Worm (Caenorhabditis elegans) whole organism, L4 larva: ENCODE measurements around the gene T26H5.14.
A peak's percentile ranks its signal among the peaks of the same experiment; 100 is the strongest.

ENCODE experiments used
- D1046.2 ChIP-seq: fragments of 200-800 bp; sonication (Bioruptor generic); IDR thresholded peaks from 2 replicates; pipeline ENCODE4 v1.3.6; 2022; ENCODE audit warnings: missing genetic modification characterization, missing compliant biosample characterization
- F10B5.3 ChIP-seq: sonication (generic microtip); optimal IDR thresholded peaks from 2 replicates; lab custom pipeline; 2016; ENCODE audit warnings: mild to moderate bottlenecking, missing genetic modification characterization, missing compliant biosample characterization
- F49E8.2 ChIP-seq: sonication (generic microtip); optimal IDR thresholded peaks from 2 replicates; lab custom pipeline; 2016; ENCODE audit warnings: missing compliant biosample characterization, mild to moderate bottlenecking, missing genetic modification characterization, borderline replicate concordance
- R02D3.7 ChIP-seq: fragments of 150-350 bp; sonication (generic microtip); optimal IDR thresholded peaks from 3 replicates; lab custom pipeline; 2014; ENCODE audit warnings: missing biosample characterization, missing genetic modification characterization
- Y105C5A.15 ChIP-seq: fragments of 200-800 bp; sonication (Bioruptor generic); IDR thresholded peaks from 2 replicates; pipeline ENCODE4 v1.3.6; 2022; ENCODE audit warnings: missing genetic modification characterization, missing compliant biosample characterization
- Y48G9A.11 ChIP-seq: fragments of 200-800 bp; sonication (Bioruptor generic); IDR thresholded peaks from 2 replicates; pipeline ENCODE4 v1.3.6; 2022; ENCODE audit warnings: missing genetic modification reagents, missing genetic modification characterization, missing compliant biosample characterization
- Y5F2A.4 ChIP-seq: fragments of 200-800 bp; sonication (Bioruptor generic); optimal IDR thresholded peaks from 2 replicates; lab custom pipeline; 2018; ENCODE audit warnings: mild to moderate bottlenecking, missing genetic modification characterization, missing compliant biosample characterization
- ZK546.5 ChIP-seq, 2 experiments: sonication (generic microtip); optimal IDR thresholded peaks; 2 replicates each; lab custom pipeline; 2017; ENCODE audit warnings: missing biosample characterization in 2 of 2, missing genetic modification characterization in 2 of 2
- arid-1 ChIP-seq: fragments of 200-800 bp; sonication (Bioruptor generic); conservative IDR thresholded peaks from 2 replicates; pipeline ENCODE4 v1.3.6; 2022; ENCODE audit warnings: missing genetic modification reagents, missing genetic modification characterization, missing compliant biosample characterization
- attf-4 ChIP-seq: sonication (generic microtip); optimal IDR thresholded peaks from 3 replicates; lab custom pipeline; 2017; ENCODE audit warnings: missing biosample characterization, missing genetic modification characterization
- ceh-28 ChIP-seq: fragments of 150-350 bp; optimal IDR thresholded peaks from 2 replicates; lab custom pipeline; 2014; ENCODE audit warnings: missing biosample characterization, missing genetic modification reagents, missing genetic modification characterization
- ceh-44 ChIP-seq: fragments of 200-800 bp; sonication (Bioruptor generic); IDR thresholded peaks from 2 replicates; pipeline ENCODE4 v1.3.6; 2022; ENCODE audit warnings: missing genetic modification reagents, missing genetic modification characterization, missing compliant biosample characterization
- ces-1 ChIP-seq: fragments of 150-350 bp; sonication (generic microtip); optimal IDR thresholded peaks from 4 replicates; lab custom pipeline; 2014; ENCODE audit warnings: missing biosample characterization, missing genetic modification reagents, missing genetic modification characterization
- cey-2 ChIP-seq: sonication (generic microtip); optimal IDR thresholded peaks from 3 replicates; lab custom pipeline; 2017; ENCODE audit warnings: missing genetic modification characterization, mild to moderate bottlenecking, missing compliant biosample characterization, antibody characterized with exemption, borderline replicate concordance; ENCODE audit not compliant: insufficient read depth
- ctbp-1 ChIP-seq: fragments of 200-800 bp; sonication (Bioruptor generic); IDR thresholded peaks from 2 replicates; pipeline ENCODE4 v1.3.6; 2022; ENCODE audit warnings: missing genetic modification reagents, missing genetic modification characterization, missing compliant biosample characterization
- daf-12 ChIP-seq: fragments of 150-350 bp; optimal IDR thresholded peaks from 2 replicates; lab custom pipeline; 2014; ENCODE audit warnings: missing biosample characterization, missing genetic modification reagents, missing genetic modification characterization
- daf-16 ChIP-seq, 3 experiments: sonication (generic microtip); optimal IDR thresholded peaks; 2 replicates each; lab custom pipeline; 2016 to 2017; ENCODE audit warnings: missing genetic modification characterization in 3 of 3, missing genetic modification reagents in 3 of 3, mild to moderate bottlenecking in 2 of 3, missing compliant biosample characterization in 2 of 3, missing biosample characterization in 1 of 3, moderate library complexity in 1 of 3
- daf-19 ChIP-seq: fragments of 200-800 bp; sonication (Bioruptor generic); conservative IDR thresholded peaks from 2 replicates; pipeline ENCODE4 v1.3.6; 2022; ENCODE audit warnings: missing genetic modification characterization, missing compliant biosample characterization
- dmd-6 ChIP-seq: fragments of 200-800 bp; sonication (Bioruptor generic); IDR thresholded peaks from 2 replicates; pipeline ENCODE4 v1.3.6; 2022; ENCODE audit warnings: missing genetic modification reagents, missing genetic modification characterization, missing compliant biosample characterization
- dmd-8 ChIP-seq: fragments of 200-800 bp; sonication (Bioruptor generic); IDR thresholded peaks from 2 replicates; pipeline ENCODE4 v1.3.6; 2022; ENCODE audit warnings: missing genetic modification characterization, missing compliant biosample characterization
- egl-43 ChIP-seq: fragments of 200-800 bp; sonication (Bioruptor generic); IDR thresholded peaks from 2 replicates; pipeline ENCODE4 v1.3.6; 2022; ENCODE audit warnings: missing genetic modification reagents, missing genetic modification characterization, missing compliant biosample characterization
- fkh-10 ChIP-seq: fragments of 150-350 bp; optimal IDR thresholded peaks from 2 replicates; lab custom pipeline; 2014; ENCODE audit warnings: missing biosample characterization, missing genetic modification reagents, missing genetic modification characterization
- gei-8 ChIP-seq: fragments of 200-800 bp; sonication (Bioruptor generic); optimal IDR thresholded peaks from 2 replicates; lab custom pipeline; 2018; ENCODE audit warnings: mild to moderate bottlenecking, missing genetic modification characterization, missing compliant biosample characterization
- hlh-11 ChIP-seq: fragments of 200-800 bp; sonication (Bioruptor generic); optimal IDR thresholded peaks from 2 replicates; lab custom pipeline; 2018; ENCODE audit warnings: mild to moderate bottlenecking, missing genetic modification characterization, missing compliant biosample characterization
- hlh-30 ChIP-seq: sonication (generic microtip); optimal IDR thresholded peaks from 2 replicates; lab custom pipeline; 2017; ENCODE audit warnings: antibody characterized with exemption, mild to moderate bottlenecking, missing genetic modification characterization, missing compliant biosample characterization; ENCODE audit not compliant: insufficient read depth
- hmg-1.1 ChIP-seq: fragments of 200-800 bp; sonication (Bioruptor generic); IDR thresholded peaks from 2 replicates; pipeline ENCODE4 v1.3.6; 2022; ENCODE audit warnings: missing genetic modification reagents, missing genetic modification characterization, missing compliant biosample characterization
- lin-15B ChIP-seq: fragments of 150-350 bp; sonication (generic microtip); optimal IDR thresholded peaks from 3 replicates; lab custom pipeline; 2014; ENCODE audit warnings: missing biosample characterization, missing genetic modification characterization
- lir-3 ChIP-seq: sonication (generic microtip); optimal IDR thresholded peaks from 2 replicates; lab custom pipeline; 2016; ENCODE audit warnings: mild to moderate bottlenecking, missing genetic modification characterization, missing compliant biosample characterization
- lsy-2 ChIP-seq, 2 experiments: fragments of 150-350 bp in 1 of 2; sonication (generic microtip) in 1 of 2; optimal IDR thresholded peaks; 2 replicates each; lab custom pipeline; 2014 to 2017; ENCODE audit warnings: missing biosample characterization in 2 of 2, missing genetic modification characterization in 2 of 2
- mep-1 ChIP-seq: fragments of 150-350 bp; sonication (generic microtip); optimal IDR thresholded peaks from 3 replicates; lab custom pipeline; 2014; ENCODE audit warnings: missing biosample characterization, missing genetic modification characterization
- mxl-2 ChIP-seq: fragments of 200-800 bp; sonication (Bioruptor generic); conservative IDR thresholded peaks from 2 replicates; pipeline ENCODE4 v1.3.6; 2022; ENCODE audit warnings: missing genetic modification reagents, missing genetic modification characterization, missing compliant biosample characterization
- nhr-102 ChIP-seq: sonication (generic microtip); optimal IDR thresholded peaks from 2 replicates; lab custom pipeline; 2016; ENCODE audit warnings: mild to moderate bottlenecking, missing genetic modification characterization, moderate library complexity, missing compliant biosample characterization
- nhr-237 ChIP-seq: sonication (generic microtip); optimal IDR thresholded peaks from 2 replicates; lab custom pipeline; 2017; ENCODE audit warnings: missing biosample characterization, missing genetic modification characterization
- nhr-25 ChIP-seq: sonication (generic microtip); optimal IDR thresholded peaks from 2 replicates; lab custom pipeline; 2017; ENCODE audit warnings: missing genetic modification characterization, mild to moderate bottlenecking, missing compliant biosample characterization, antibody characterized with exemption, moderate library complexity, borderline replicate concordance; ENCODE audit not compliant: insufficient read depth
- nhr-41 ChIP-seq: fragments of 200-800 bp; sonication (Bioruptor generic); IDR thresholded peaks from 2 replicates; pipeline ENCODE4 v1.3.6; 2022; ENCODE audit warnings: missing genetic modification reagents, missing genetic modification characterization, missing compliant biosample characterization
- php-3 ChIP-seq: fragments of 200-800 bp; sonication (Bioruptor generic); IDR thresholded peaks from 2 replicates; pipeline ENCODE4 v1.3.6; 2022; ENCODE audit warnings: missing genetic modification reagents, missing genetic modification characterization, missing compliant biosample characterization
- pqm-1 ChIP-seq: sonication (generic microtip); optimal IDR thresholded peaks from 2 replicates; lab custom pipeline; 2017; ENCODE audit warnings: missing biosample characterization, missing genetic modification characterization
- rbr-2 ChIP-seq: sonication (generic microtip); optimal IDR thresholded peaks from 2 replicates; lab custom pipeline; 2016; ENCODE audit warnings: missing genotype, missing genetic modification characterization, missing compliant biosample characterization
- sdz-12 ChIP-seq: fragments of 200-800 bp; sonication (Bioruptor generic); optimal IDR thresholded peaks from 2 replicates; lab custom pipeline; 2018; ENCODE audit warnings: mild to moderate bottlenecking, missing genetic modification characterization, missing compliant biosample characterization
- set-16 ChIP-seq: fragments of 200-800 bp; sonication (Bioruptor generic); IDR thresholded peaks from 2 replicates; pipeline ENCODE4 v1.3.6; 2022; ENCODE audit warnings: missing genetic modification reagents, missing genetic modification characterization, missing compliant biosample characterization
- spr-1 ChIP-seq: sonication (generic microtip); optimal IDR thresholded peaks from 2 replicates; lab custom pipeline; 2016; ENCODE audit warnings: mild to moderate bottlenecking, missing genetic modification characterization, missing compliant biosample characterization
- spr-3 ChIP-seq: fragments of 200-800 bp; sonication (Bioruptor generic); optimal IDR thresholded peaks from 2 replicates; lab custom pipeline; 2018; ENCODE audit warnings: mild to moderate bottlenecking, missing genetic modification characterization, missing compliant biosample characterization
- tag-97 ChIP-seq: fragments of 200-800 bp; sonication (Bioruptor generic); IDR thresholded peaks from 2 replicates; pipeline ENCODE4 v1.3.6; 2022; ENCODE audit warnings: missing genetic modification characterization, missing compliant biosample characterization
- unc-130 ChIP-seq: sonication (generic microtip); optimal IDR thresholded peaks from 2 replicates; lab custom pipeline; 2016; ENCODE audit warnings: missing genetic modification reagents, missing genetic modification characterization, missing compliant biosample characterization
- unc-39 ChIP-seq: sonication (generic microtip); optimal IDR thresholded peaks from 2 replicates; lab custom pipeline; 2017; ENCODE audit warnings: missing biosample characterization, missing genetic modification characterization
- unc-62 ChIP-seq, 3 experiments: fragments of 150-350 bp in 1 of 3; sonication (generic microtip); optimal IDR thresholded peaks in 2 of 3; peaks in 1 of 3; 1 replicate in 1 of 3; 2 replicates in 2 of 3; lab custom pipeline; 2014 to 2017; ENCODE audit warnings: missing biosample characterization in 3 of 3, missing genetic modification characterization in 3 of 3, missing genetic modification reagents in 3 of 3, missing genotype in 1 of 3
- vab-7 ChIP-seq: fragments of 200-800 bp; sonication (Bioruptor generic); IDR thresholded peaks from 2 replicates; pipeline ENCODE4 v1.3.6; 2022; ENCODE audit warnings: missing genetic modification reagents, missing genetic modification characterization, missing compliant biosample characterization
- zag-1 ChIP-seq: fragments of 150-350 bp; optimal IDR thresholded peaks from 2 replicates; lab custom pipeline; 2014; ENCODE audit warnings: missing biosample characterization, missing genetic modification characterization
- zip-2 ChIP-seq: fragments of 150-350 bp; optimal IDR thresholded peaks from 2 replicates; lab custom pipeline; 2014; ENCODE audit warnings: missing biosample characterization, missing genetic modification characterization
- ztf-7 ChIP-seq: fragments of 150-350 bp; optimal IDR thresholded peaks from 2 replicates; lab custom pipeline; 2014; ENCODE audit warnings: missing biosample characterization, missing genetic modification characterization

Gene T26H5.14

ce11 chrV:15454322-15454721 is 5.4 kb downstream of the T26H5.14 start (continued):
- TF ChIP-seq lir-3 = no peak
- no peak for TF ChIP-seq F10B5.3 (tag; lab: Kevin White, UChicago)
- peak; percentile 75; the same call in 1 of the 2 replicates for TF ChIP-seq arid-1 (GFP tag; lab: Robert Waterston, UW)
- TF ChIP-seq dmd-6 (GFP tag; lab: Robert Waterston, UW) = no peak
- no peak for TF ChIP-seq ceh-28 (tag; lab: Kevin White, UChicago)
- no peak for TF ChIP-seq F49E8.2
- no peak for TF ChIP-seq unc-62 (GFP tag; optimal IDR thresholded peaks at IDR 0.05 in 1 of 2; lab: Kevin White, UChicago)
- TF ChIP-seq unc-62 (tag; optimal IDR thresholded peaks at IDR 0.05; lab: Kevin White, UChicago) = no peak
- TF ChIP-seq cey-2 (tag; lab: Kevin White, UChicago) = no peak
- no peak for TF ChIP-seq lin-15B (tag; lab: Kevin White, UChicago)
- TF ChIP-seq spr-1 = no peak
- 0 out of 2 replicates have a peak, but pooled peaks have one; percentile 34 for TF ChIP-seq Y48G9A.11
- TF ChIP-seq hmg-1.1 (GFP tag; lab: Robert Waterston, UW) = no peak
- no peak for TF ChIP-seq unc-130
- no peak for TF ChIP-seq attf-4 (tag; lab: Kevin White, UChicago)
- TF ChIP-seq gei-8 (GFP tag; lab: Kevin White, UChicago) = no peak
- TF ChIP-seq set-16 = no peak
- peak; percentile 89; the same call in 1 of the 2 replicates for TF ChIP-seq egl-43
- 0 out of 2 replicates have a peak, but pooled peaks have one; percentile 49 for TF ChIP-seq vab-7 (GFP tag; lab: Robert Waterston, UW)
- TF ChIP-seq hlh-30 (tag; lab: Kevin White, UChicago) = no peak
- TF ChIP-seq nhr-41 (GFP tag; lab: Robert Waterston, UW) = no peak
- TF ChIP-seq daf-19 = peak; percentile 69; the same call in 1 of the 2 replicates
- no peak for TF ChIP-seq nhr-102 (tag; lab: Kevin White, UChicago)
- TF ChIP-seq tag-97 (GFP tag; lab: Robert Waterston, UW) = no peak
- TF ChIP-seq nhr-25 (tag; lab: Kevin White, UChicago) = no peak
- TF ChIP-seq pqm-1 (tag; lab: Kevin White, UChicago) = no peak
- TF ChIP-seq spr-3 (GFP tag; lab: Kevin White, UChicago) = no peak
- no peak for TF ChIP-seq zag-1 (tag; lab: Kevin White, UChicago)
- peak; percentile 87 for TF ChIP-seq dmd-8
- TF ChIP-seq zip-2 = no peak
- TF ChIP-seq rbr-2 = no peak
- TF ChIP-seq mxl-2 (GFP tag; lab: Robert Waterston, UW) = no peak
- TF ChIP-seq Y5F2A.4 = no peak
- no peak for TF ChIP-seq nhr-237 (tag; lab: Kevin White, UChicago)
- TF ChIP-seq fkh-10 (GFP tag; lab: Kevin White, UChicago) = no peak
- no peak for TF ChIP-seq ctbp-1 (GFP tag; lab: Robert Waterston, UW)
- no peak for TF ChIP-seq ztf-7 (tag; lab: Kevin White, UChicago)
- TF ChIP-seq ZK546.5 (tag; optimal IDR thresholded peaks at IDR 0.05; lab: Kevin White, UChicago) = no peak
- no peak for TF ChIP-seq daf-12 (tag; lab: Kevin White, UChicago)
- TF ChIP-seq R02D3.7 = no peak
- TF ChIP-seq hlh-11 = no peak
- TF ChIP-seq Y105C5A.15 = peak; percentile 82; the same call in 1 of the 2 replicates
- TF ChIP-seq ces-1 (GFP tag; lab: Kevin White, UChicago) = no peak
- TF ChIP-seq ceh-44 (GFP tag; lab: Robert Waterston, UW) = no peak
- TF ChIP-seq sdz-12 (GFP tag; lab: Kevin White, UChicago) = no peak
- no peak for TF ChIP-seq mep-1 (tag; lab: Kevin White, UChicago)
- TF ChIP-seq D1046.2 (GFP tag; lab: Robert Waterston, UW) = peak; percentile 53; the same call in 1 of the 2 replicates
- TF ChIP-seq php-3 (GFP tag; lab: Robert Waterston, UW) = 0 out of 2 replicates have a peak, but pooled peaks have one; percentile 41
- no peak for TF ChIP-seq lsy-2 (tag; optimal IDR thresholded peaks at IDR 0.05; lab: Kevin White, UChicago)
- TF ChIP-seq daf-16 (GFP tag; optimal IDR thresholded peaks at IDR 0.05; lab: Kevin White, UChicago) = peak in 1 of 2 experiments; percentile 37
- TF ChIP-seq daf-16 (tag; optimal IDR thresholded peaks at IDR 0.05; lab: Kevin White, UChicago) = no peak
- no peak for TF ChIP-seq unc-39 (tag; lab: Kevin White, UChicago)
